Worm (Caenorhabditis elegans) whole organism, midembryonic: ENCODE measurements around the gene C16C4.17.

Experiments used
- T22C8.4 ChIP-seq: fragments of 200-800 bp; sonication (Bioruptor generic); IDR thresholded peaks from 2 replicates; pipeline ENCODE4 v1.3.6; 2022; ENCODE audit warnings: missing genetic modification characterization, missing compliant biosample characterization
- cog-1 ChIP-seq: sonication (generic microtip); optimal IDR thresholded peaks from 2 replicates; lab custom pipeline; 2016; ENCODE audit warnings: missing genetic modification characterization, missing compliant biosample characterization
- flt-1 ChIP-seq: fragments of 200-800 bp; sonication (Bioruptor generic); IDR thresholded peaks from 2 replicates; pipeline ENCODE4 v1.3.6; 2022; ENCODE audit warnings: missing genetic modification characterization, missing compliant biosample characterization
- klf-2 ChIP-seq: fragments of 200-800 bp; sonication (Bioruptor generic); conservative IDR thresholded peaks from 2 replicates; pipeline ENCODE4 v1.3.6; 2022; ENCODE audit warnings: missing genetic modification reagents, missing genetic modification characterization, missing compliant biosample characterization
- med-1 ChIP-seq: sonication (generic microtip); optimal IDR thresholded peaks from 2 replicates; lab custom pipeline; 2017; ENCODE audit warnings: missing genetic modification characterization, mild to moderate bottlenecking, missing compliant biosample characterization, antibody characterized with exemption, missing genetic modification reagents; ENCODE audit not compliant: insufficient read depth
- ref-1 ChIP-seq: fragments of 200-800 bp; sonication (Bioruptor generic); conservative IDR thresholded peaks from 2 replicates; pipeline ENCODE4 v1.3.6; 2022; ENCODE audit warnings: missing genetic modification reagents, missing genetic modification characterization, missing compliant biosample characterization
- tab-1 ChIP-seq: fragments of 200-800 bp; sonication (Bioruptor generic); IDR thresholded peaks from 2 replicates; pipeline ENCODE4 v1.3.6; 2022; ENCODE audit warnings: missing genetic modification characterization, missing compliant biosample characterization
- ztf-23 ChIP-seq: fragments of 200-800 bp; sonication (Bioruptor generic); IDR thresholded peaks from 2 replicates; pipeline ENCODE4 v1.3.6; 2022; ENCODE audit warnings: missing genetic modification reagents, missing genetic modification characterization, missing compliant biosample characterization
- ztf-29 ChIP-seq: fragments of 200-800 bp; sonication (Bioruptor generic); IDR thresholded peaks from 2 replicates; pipeline ENCODE4 v1.3.6; 2022; ENCODE audit warnings: missing genetic modification reagents, missing genetic modification characterization, missing compliant biosample characterization

DNA sequence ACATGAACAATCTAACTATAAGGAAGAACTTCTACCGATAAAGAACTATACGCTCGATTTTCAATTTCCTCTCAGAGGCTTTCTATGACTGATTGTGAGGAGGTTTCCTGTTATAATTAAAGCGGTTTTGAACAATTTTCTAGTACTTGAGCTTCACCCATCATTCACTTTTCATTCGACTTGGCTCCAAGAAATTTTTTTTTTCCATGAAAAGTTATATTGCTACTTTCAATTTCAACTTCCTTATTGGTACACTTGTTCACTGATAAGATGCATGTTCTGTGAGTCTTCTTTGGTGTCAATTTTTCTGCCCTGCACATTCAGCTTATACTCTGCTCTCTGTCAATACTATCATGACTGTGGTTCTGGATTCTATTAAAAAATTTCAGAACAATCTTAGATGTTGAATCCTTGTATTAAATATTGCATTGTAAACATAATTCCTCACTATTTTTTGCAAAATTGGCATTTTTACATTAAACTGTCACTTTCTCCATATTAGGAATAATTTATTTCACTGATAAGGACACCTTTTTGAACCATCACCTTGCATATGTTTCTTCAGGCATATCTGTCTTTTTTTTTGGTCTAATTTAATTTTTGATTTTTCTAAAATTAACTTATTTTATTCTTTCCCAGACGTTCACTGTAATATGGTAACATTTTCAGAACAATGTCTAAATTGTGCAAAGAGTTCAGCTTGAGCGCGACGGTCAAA, 6.7 kb downstream of the C16C4.17 start, which contains the start of gene math-10:
- TF ChIP-seq tab-1 (GFP tag; lab: Robert Waterston, UW) (no peak), flt-1 (GFP tag; lab: Robert Waterston, UW) (no peak), T22C8.4 (GFP tag; lab: Robert Waterston, UW) (no peak), ref-1 (GFP tag; lab: Robert Waterston, UW) (no peak), ztf-23 (GFP tag; lab: Robert Waterston, UW) (no peak), med-1 (GFP tag; lab: Kevin White, UChicago) (no peak), cog-1 (tag; lab: Kevin White, UChicago) (no peak), klf-2 (no peak), ztf-29 (GFP tag; lab: Robert Waterston, UW) (no peak)
